Worm (Caenorhabditis elegans): Measurements from ENCODE around the gene srz-103.

Gene srz-103

ce11 chrV:16640366-16640765, 38.8 kb downstream of the srz-103 start (continued):
- TF ChIP-seq unc-62 (GFP tag; optimal IDR thresholded peaks at IDR 0.05) (no peak), ets-4 (GFP tag; optimal IDR thresholded peaks at IDR 0.05) (no peak), madf-6 (GFP tag; IDR thresholded peaks at IDR 0.05) (peak; percentile 45; the same call in 1 of the 2 replicates), F39B2.1 (GFP tag; IDR thresholded peaks at IDR 0.05) (no peak), athp-1 (tag; optimal IDR thresholded peaks at IDR 0.05) (peak; percentile 7), nhr-27 (tag; optimal IDR thresholded peaks at IDR 0.05) (no peak), hsf-1 (GFP tag; IDR thresholded peaks at IDR 0.05) (0 out of 2 replicates have a peak, but pooled peaks have one; percentile 42), nhr-90 (tag; optimal IDR thresholded peaks at IDR 0.05) (peak; percentile 64), ztf-26 (tag; optimal IDR thresholded peaks at IDR 0.05) (no peak), snpc-1.3 (tag; optimal IDR thresholded peaks at IDR 0.05; ENCODE audit: insufficient read depth) (no peak), rpc-1 (optimal IDR thresholded peaks at IDR 0.05) (peak; percentile 70), rpc-1 (tag; optimal IDR thresholded peaks at IDR 0.05) (peak; percentile 85), K11D2.4 (GFP tag; IDR thresholded peaks at IDR 0.05) (no peak), rec-8 (tag; optimal IDR thresholded peaks at IDR 0.05) (peak in 1 of 2 experiments; percentile 31), chd-7 (tag; optimal IDR thresholded peaks at IDR 0.05) (peak; percentile 22), lin-35 (GFP tag; optimal IDR thresholded peaks at IDR 0.05) (no peak), D2030.7 (GFP tag; IDR thresholded peaks at IDR 0.05) (peak; percentile 37; the same call in 1 of the 2 replicates), lin-40 (tag; optimal IDR thresholded peaks at IDR 0.05) (no peak), lin-54 (GFP tag; optimal IDR thresholded peaks at IDR 0.05) (peak; percentile 16), snpc-3.4 (tag; optimal IDR thresholded peaks at IDR 0.05) (peak; percentile 39), hlh-12 (tag; optimal IDR thresholded peaks at IDR 0.05) (no peak), ceh-100 (GFP tag; IDR thresholded peaks at IDR 0.05) (no peak), cebp-2 (GFP tag; IDR thresholded peaks at IDR 0.05) (0 out of 2 replicates have a peak, but pooled peaks have one; percentile 77), T26A5.8 (tag; optimal IDR thresholded peaks at IDR 0.05) (no peak), him-1 (tag; optimal IDR thresholded peaks at IDR 0.05) (peak; percentile 71), let-526 (GFP tag; IDR thresholded peaks at IDR 0.05) (no peak), attf-5 (GFP tag; optimal IDR thresholded peaks at IDR 0.05) (no peak), dox-1 (GFP tag; IDR thresholded peaks at IDR 0.05) (peak; percentile 72), madf-10 (tag; optimal IDR thresholded peaks at IDR 0.05) (peak; percentile 8), nfyb-1 (GFP tag; IDR thresholded peaks at IDR 0.05) (peak; percentile 70), mcd-1 (GFP tag; IDR thresholded peaks at IDR 0.05) (0 out of 2 replicates have a peak, but pooled peaks have one; percentile 15), mxl-1 (tag; optimal IDR thresholded peaks at IDR 0.05) (peak; percentile 25), efl-1 (GFP tag; optimal IDR thresholded peaks at IDR 0.05) (no peak), gei-17 (GFP tag; optimal IDR thresholded peaks at IDR 0.05) (no peak), B0035.1 (tag; optimal IDR thresholded peaks at IDR 0.05) (no peak), hlh-26 (GFP tag; conservative IDR thresholded peaks at IDR 0.05) (no peak), hrde-1 (tag; optimal IDR thresholded peaks at IDR 0.05; ENCODE audit: borderline replicate concordance) (peak; percentile 22), atf-7 (tag; optimal IDR thresholded peaks at IDR 0.05) (no peak), hmg-1.2 (GFP tag; IDR thresholded peaks at IDR 0.05) (peak; percentile 59), snpc-4 (GFP tag; optimal IDR thresholded peaks at IDR 0.05) (peak; percentile 63), snpc-4 (tag; optimal IDR thresholded peaks at IDR 0.05) (peak in 2 of 4 experiments; percentile 18 to 83), F49E8.2 (tag; optimal IDR thresholded peaks at IDR 0.05; ENCODE audit: insufficient read depth) (peak; percentile 10), mel-28 (tag; optimal IDR thresholded peaks at IDR 0.05; ENCODE audit: borderline replicate concordance) (no peak), F23B12.7 (tag; optimal IDR thresholded peaks at IDR 0.05; ENCODE audit: insufficient read depth) (no peak), zim-3 (tag; optimal IDR thresholded peaks at IDR 0.05) (no peak), ztf-28 (GFP tag; IDR thresholded peaks at IDR 0.05) (no peak), F22D6.2 (tag; optimal IDR thresholded peaks at IDR 0.05) (no peak), lin-26 (GFP tag; IDR thresholded peaks at IDR 0.05) (peak; percentile 74)
